Fruit fly (Drosophila melanogaster) whole organism, embryonic: ENCODE measurements around the gene CG5828.

Experiments used
- Bgb ChIP-seq: fragments of 200-800 bp; sonication (Bioruptor generic); IDR thresholded peaks from 2 replicates; pipeline ENCODE4 v1.3.6; 2022; ENCODE audit warnings: missing biosample characterization, missing genetic modification characterization; ENCODE audit not compliant: partially characterized antibody
- CG11695 ChIP-seq: fragments of 200-800 bp; sonication (Bioruptor generic); IDR thresholded peaks from 3 replicates; pipeline ENCODE4 v1.3.6; 2022; ENCODE audit warnings: missing biosample characterization, missing genetic modification characterization
- CG13775 ChIP-seq: fragments of 200-800 bp; sonication (Bioruptor generic); optimal IDR thresholded peaks from 3 replicates; lab custom pipeline; 2017; ENCODE audit warnings: missing biosample characterization, mild to moderate bottlenecking, missing genetic modification characterization
- CG14441 ChIP-seq: fragments of 200-800 bp; sonication (Bioruptor generic); IDR thresholded peaks from 2 replicates; pipeline ENCODE4 v1.3.6; 2022; ENCODE audit warnings: missing biosample characterization, missing genetic modification characterization
- CG15269 ChIP-seq: fragments of 200-800 bp; sonication (Bioruptor generic); optimal IDR thresholded peaks from 2 replicates; lab custom pipeline; 2018; ENCODE audit warnings: missing biosample characterization, mild to moderate bottlenecking, missing genetic modification characterization, moderate library complexity
- CG1603 ChIP-seq: fragments of 200-800 bp; sonication (Bioruptor generic); optimal IDR thresholded peaks from 2 replicates; lab custom pipeline; 2019; ENCODE audit warnings: missing biosample characterization, mild to moderate bottlenecking, missing genetic modification characterization, moderate library complexity
- CG1647 ChIP-seq: fragments of 200-800 bp; sonication (Bioruptor generic); optimal IDR thresholded peaks from 3 replicates; lab custom pipeline; 2016; ENCODE audit warnings: missing biosample characterization, missing genetic modification characterization
- CG16779 ChIP-seq: fragments of 200-800 bp; sonication (Bioruptor generic); IDR thresholded peaks from 2 replicates; pipeline ENCODE4 v1.3.6; 2022; ENCODE audit warnings: missing biosample characterization, missing genetic modification characterization
- CG18011 ChIP-seq: fragments of 200-800 bp; sonication (Bioruptor generic); optimal IDR thresholded peaks from 2 replicates; lab custom pipeline; 2017; ENCODE audit warnings: missing biosample characterization, missing genetic modification characterization, mild to moderate bottlenecking, moderate library complexity, missing genotype
- CG18599 ChIP-seq: fragments of 200-800 bp; sonication (Bioruptor generic); optimal IDR thresholded peaks from 3 replicates; lab custom pipeline; 2017; ENCODE audit warnings: missing biosample characterization, missing genetic modification characterization, mild to moderate bottlenecking, moderate library complexity, missing genetic modification reagents
- CG30403 ChIP-seq: fragments of 200-800 bp; sonication (Bioruptor generic); optimal IDR thresholded peaks from 3 replicates; lab custom pipeline; 2016; ENCODE audit warnings: missing biosample characterization, missing genetic modification characterization
- CG30431 ChIP-seq: fragments of 200-800 bp; sonication (Bioruptor generic); optimal IDR thresholded peaks from 2 replicates; lab custom pipeline; 2017; ENCODE audit warnings: missing biosample characterization, missing genetic modification characterization
- CG34376 ChIP-seq: fragments of 200-800 bp; sonication (Bioruptor generic); optimal IDR thresholded peaks from 2 replicates; lab custom pipeline; 2018; ENCODE audit warnings: missing biosample characterization, mild to moderate bottlenecking, missing genetic modification characterization
- CG6654 ChIP-seq: fragments of 200-800 bp; sonication (Bioruptor generic); optimal IDR thresholded peaks from 2 replicates; lab custom pipeline; 2017; ENCODE audit warnings: missing biosample characterization, mild to moderate bottlenecking, missing genetic modification characterization
- CG6765 ChIP-seq: fragments of 200-800 bp; sonication (Bioruptor generic); optimal IDR thresholded peaks from 3 replicates; lab custom pipeline; 2017; ENCODE audit warnings: missing biosample characterization, mild to moderate bottlenecking, missing genetic modification characterization
- CG6791 ChIP-seq: fragments of 200-800 bp; sonication (Bioruptor generic); IDR thresholded peaks from 3 replicates; pipeline ENCODE4 v1.3.6; 2022; ENCODE audit warnings: missing biosample characterization, missing genetic modification characterization; ENCODE audit not compliant: partially characterized antibody
- CG8765 ChIP-seq: fragments of 200-800 bp; sonication (Bioruptor generic); IDR thresholded peaks from 2 replicates; pipeline ENCODE4 v1.3.6; 2022; ENCODE audit warnings: missing biosample characterization, missing genetic modification characterization
- CG9727 ChIP-seq: fragments of 200-800 bp; sonication (Bioruptor generic); optimal IDR thresholded peaks from 3 replicates; lab custom pipeline; 2017; ENCODE audit warnings: missing biosample characterization, mild to moderate bottlenecking, missing genetic modification characterization
- Camta ChIP-seq: fragments of 200-800 bp; sonication (Bioruptor generic); optimal IDR thresholded peaks from 2 replicates; lab custom pipeline; 2016; ENCODE audit warnings: missing biosample characterization, missing genetic modification characterization
- Fer1 ChIP-seq: fragments of 200-800 bp; sonication (Bioruptor generic); optimal IDR thresholded peaks from 2 replicates; lab custom pipeline; 2017; ENCODE audit warnings: missing biosample characterization, mild to moderate bottlenecking, missing genetic modification characterization
- HLH4C ChIP-seq: fragments of 200-800 bp; sonication (Bioruptor generic); IDR thresholded peaks from 3 replicates; pipeline ENCODE4 v1.3.6; 2022; ENCODE audit warnings: missing biosample characterization, missing genetic modification characterization; ENCODE audit not compliant: partially characterized antibody
- Hand ChIP-seq: fragments of 200-800 bp; sonication (Bioruptor generic); optimal IDR thresholded peaks from 2 replicates; lab custom pipeline; 2017; ENCODE audit warnings: mild to moderate bottlenecking, missing biosample characterization, missing genetic modification reagents, missing genetic modification characterization
- Hr51 ChIP-seq, 2 experiments: fragments of 200-800 bp; sonication (Bioruptor generic); optimal IDR thresholded peaks; 2 replicates in 1 of 2; 3 replicates in 1 of 2; lab custom pipeline; 2016 to 2018; ENCODE audit warnings: missing biosample characterization in 2 of 2, missing genetic modification characterization in 2 of 2, mild to moderate bottlenecking in 1 of 2, moderate library complexity in 1 of 2
- NK7.1 ChIP-seq: fragments of 200-800 bp; sonication (Bioruptor generic); optimal IDR thresholded peaks from 3 replicates; lab custom pipeline; 2016; ENCODE audit warnings: missing biosample characterization, missing genetic modification characterization
- Oaz ChIP-seq: fragments of 200-800 bp; sonication (Bioruptor generic); IDR thresholded peaks from 2 replicates; pipeline ENCODE4 v1.3.6; 2022; ENCODE audit warnings: missing biosample characterization, missing genetic modification characterization
- Oli ChIP-seq: fragments of 200-800 bp; sonication (Bioruptor generic); optimal IDR thresholded peaks from 2 replicates; lab custom pipeline; 2018; ENCODE audit warnings: missing biosample characterization, mild to moderate bottlenecking, missing genetic modification characterization, moderate library complexity
- Sox100B ChIP-seq: fragments of 200-800 bp; sonication (Bioruptor generic); optimal IDR thresholded peaks from 3 replicates; lab custom pipeline; 2018; ENCODE audit warnings: missing biosample characterization, mild to moderate bottlenecking, missing genetic modification characterization
- TFAM ChIP-seq: fragments of 200-800 bp; sonication (Bioruptor generic); optimal IDR thresholded peaks from 2 replicates; lab custom pipeline; 2017; ENCODE audit warnings: missing biosample characterization, missing genetic modification characterization, inconsistent platforms
- Xbp1 ChIP-seq: fragments of 200-800 bp; sonication (Bioruptor generic); optimal IDR thresholded peaks from 3 replicates; lab custom pipeline; 2016; ENCODE audit warnings: missing biosample characterization, mild to moderate bottlenecking, missing genetic modification characterization
- ab ChIP-seq: fragments of 200-800 bp; sonication (Bioruptor generic); optimal IDR thresholded peaks from 2 replicates; lab custom pipeline; 2016; ENCODE audit warnings: missing biosample characterization, missing genetic modification characterization
- al ChIP-seq: fragments of 200-800 bp; sonication (Bioruptor generic); IDR thresholded peaks from 2 replicates; pipeline ENCODE4 v1.3.6; 2022; ENCODE audit warnings: missing biosample characterization, missing genetic modification characterization
- az2 ChIP-seq: fragments of 200-800 bp; sonication (Bioruptor generic); optimal IDR thresholded peaks from 3 replicates; lab custom pipeline; 2016; ENCODE audit warnings: missing biosample characterization, missing genetic modification characterization
- chif ChIP-seq, 2 experiments: fragments of 200-800 bp; sonication (Bioruptor generic); optimal IDR thresholded peaks; 3 replicates each; lab custom pipeline; 2016; ENCODE audit warnings: missing biosample characterization in 2 of 2, missing genetic modification characterization in 2 of 2
- dan ChIP-seq: fragments of 200-800 bp; sonication (Bioruptor generic); IDR thresholded peaks from 2 replicates; pipeline ENCODE4 v1.3.6; 2022; ENCODE audit warnings: missing biosample characterization, missing genetic modification characterization
- eyg ChIP-seq: fragments of 200-800 bp; sonication (Bioruptor generic); optimal IDR thresholded peaks from 3 replicates; lab custom pipeline; 2016; ENCODE audit warnings: missing biosample characterization, missing genetic modification characterization
- fd96Cb ChIP-seq: fragments of 200-800 bp; sonication (Bioruptor generic); optimal IDR thresholded peaks from 2 replicates; lab custom pipeline; 2018; ENCODE audit warnings: missing biosample characterization, mild to moderate bottlenecking, missing genetic modification characterization, moderate library complexity
- gem ChIP-seq: fragments of 200-800 bp; sonication (Bioruptor generic); optimal IDR thresholded peaks from 2 replicates; lab custom pipeline; 2019; ENCODE audit warnings: missing biosample characterization, mild to moderate bottlenecking, missing genetic modification characterization, moderate library complexity
- hb ChIP-seq: fragments of 200-800 bp; sonication (Bioruptor generic); IDR thresholded peaks from 3 replicates; pipeline ENCODE4 v1.3.6; 2022; ENCODE audit warnings: missing biosample characterization, missing genetic modification characterization; ENCODE audit not compliant: partially characterized antibody
- inv ChIP-seq: fragments of 200-800 bp; sonication (Bioruptor generic); IDR thresholded peaks from 2 replicates; pipeline ENCODE4 v1.3.6; 2022; ENCODE audit warnings: missing biosample characterization, missing genetic modification characterization; ENCODE audit not compliant: partially characterized antibody
- jigr1 ChIP-seq: fragments of 200-800 bp; sonication (Bioruptor generic); IDR thresholded peaks from 3 replicates; pipeline ENCODE4 v1.3.6; 2022; ENCODE audit warnings: missing biosample characterization, missing genetic modification characterization
- jing ChIP-seq: fragments of 200-800 bp; sonication (Bioruptor generic); optimal IDR thresholded peaks from 2 replicates; lab custom pipeline; 2018; ENCODE audit warnings: missing biosample characterization, mild to moderate bottlenecking, missing genetic modification characterization
- kni ChIP-seq: fragments of 200-800 bp; sonication (Bioruptor generic); optimal IDR thresholded peaks from 3 replicates; lab custom pipeline; 2017; ENCODE audit warnings: mild to moderate bottlenecking, missing biosample characterization, missing genetic modification reagents, missing genetic modification characterization
- nerfin-2 ChIP-seq: fragments of 200-800 bp; sonication (Bioruptor generic); IDR thresholded peaks from 2 replicates; pipeline ENCODE4 v1.3.6; 2022; ENCODE audit warnings: missing biosample characterization, missing genetic modification characterization; ENCODE audit not compliant: partially characterized antibody
- pho ChIP-seq: fragments of 200-800 bp; sonication (Bioruptor generic); optimal IDR thresholded peaks from 2 replicates; lab custom pipeline; 2016; ENCODE audit warnings: missing biosample characterization, missing genetic modification characterization
- slou ChIP-seq: fragments of 200-800 bp; sonication (Bioruptor generic); optimal IDR thresholded peaks from 3 replicates; lab custom pipeline; 2016; ENCODE audit warnings: missing biosample characterization, missing genetic modification characterization
- sob ChIP-seq: fragments of 200-800 bp; sonication (Bioruptor generic); IDR thresholded peaks from 2 replicates; pipeline ENCODE4 v1.3.6; 2022; ENCODE audit warnings: missing biosample characterization, missing genetic modification characterization
- stc ChIP-seq: fragments of 200-800 bp; sonication (Bioruptor generic); IDR thresholded peaks from 2 replicates; pipeline ENCODE4 v1.3.6; 2022; ENCODE audit warnings: missing biosample characterization, missing genetic modification characterization
- unc-4 ChIP-seq: fragments of 200-800 bp; sonication (Bioruptor generic); IDR thresholded peaks from 2 replicates; pipeline ENCODE4 v1.3.6; 2022; ENCODE audit warnings: missing biosample characterization, missing genetic modification characterization; ENCODE audit not compliant: partially characterized antibody

The CG5828 gene

dm6 chr2L:5107626-5108272, 14.0 kb downstream of the CG5828 start (continued):
- peak; percentile 94 for TF ChIP-seq fd96Cb (tag; lab: Kevin White, UChicago)
- TF ChIP-seq jigr1 (GFP tag; lab: Robert Waterston, UW) = peak; percentile 90
- peak; percentile 93 for TF ChIP-seq CG34376
- TF ChIP-seq dan (GFP tag; lab: Robert Waterston, UW) = 0 out of 2 replicates have a peak, but pooled peaks have one; percentile 10
- TF ChIP-seq CG18011 (GFP tag; lab: Kevin White, UChicago) = peak; percentile 90
- TF ChIP-seq Oaz (GFP tag; lab: Robert Waterston, UW) = peak; percentile 91
- peak; percentile 13 for TF ChIP-seq kni (GFP tag; lab: Kevin White, UChicago)
- peak; percentile 91 for TF ChIP-seq Hand (GFP tag; lab: Kevin White, UChicago)
- TF ChIP-seq Sox100B (GFP tag; lab: Kevin White, UChicago) = peak; percentile 93
- TF ChIP-seq Bgb (GFP tag; lab: Robert Waterston, UW) = no peak
- peak; percentile 98 for TF ChIP-seq Camta (GFP tag; lab: Kevin White, UChicago)
- TF ChIP-seq CG1647 (GFP tag; lab: Kevin White, UChicago) = peak; percentile 94
- TF ChIP-seq inv (GFP tag; lab: Robert Waterston, UW) = no peak
- peak; percentile 97 for TF ChIP-seq eyg
- TF ChIP-seq ab (GFP tag; lab: Kevin White, UChicago) = peak; percentile 88
- no peak for TF ChIP-seq unc-4
- TF ChIP-seq CG16779 (GFP tag; lab: Robert Waterston, UW) = peak; percentile 95
- TF ChIP-seq CG14441 (GFP tag; lab: Robert Waterston, UW) = peak; percentile 95
- peak; percentile 93 for TF ChIP-seq CG6765 (GFP tag; lab: Kevin White, UChicago)
- peak; percentile 99 for TF ChIP-seq CG30403
- peak; percentile 96 for TF ChIP-seq Fer1 (GFP tag; lab: Kevin White, UChicago)
- TF ChIP-seq CG13775 (GFP tag; lab: Kevin White, UChicago) = peak; percentile 95
- TF ChIP-seq slou (GFP tag; lab: Kevin White, UChicago) = peak; percentile 97
- TF ChIP-seq Hr51 (GFP tag; optimal IDR thresholded peaks at IDR 0.05; lab: Kevin White, UChicago) = peak; percentile 95 to 97
- TF ChIP-seq CG6791 (GFP tag; lab: Robert Waterston, UW) = no peak
- peak; percentile 98 for TF ChIP-seq CG18599 (GFP tag; lab: Kevin White, UChicago)
- TF ChIP-seq az2 (GFP tag; lab: Kevin White, UChicago) = peak; percentile 95
- peak; percentile 92 for TF ChIP-seq stc (GFP tag; lab: Robert Waterston, UW)
- no peak for TF ChIP-seq hb (GFP tag; lab: Robert Waterston, UW)
- TF ChIP-seq CG6654 (GFP tag; lab: Kevin White, UChicago) = peak; percentile 83
- peak; percentile 97 to 98 for TF ChIP-seq chif (GFP tag; optimal IDR thresholded peaks at IDR 0.05; lab: Kevin White, UChicago)
- TF ChIP-seq sob = peak; percentile 96
- TF ChIP-seq jing (GFP tag; lab: Kevin White, UChicago) = peak; percentile 93
- TF ChIP-seq TFAM (GFP tag; lab: Kevin White, UChicago) = peak; percentile 21
- TF ChIP-seq CG8765 (GFP tag; lab: Robert Waterston, UW) = peak; percentile 76; the same call in 1 of the 2 replicates
- peak; percentile 89 for TF ChIP-seq CG30431 (GFP tag; lab: Kevin White, UChicago)
- peak; percentile 93 for TF ChIP-seq CG11695 (GFP tag; lab: Robert Waterston, UW)
- peak; percentile 97 for TF ChIP-seq Xbp1 (GFP tag; lab: Kevin White, UChicago)
- TF ChIP-seq al = peak; percentile 96
- TF ChIP-seq nerfin-2 (GFP tag; lab: Robert Waterston, UW) = no peak
- TF ChIP-seq pho (GFP tag; lab: Kevin White, UChicago) = peak; percentile 99
- no peak for TF ChIP-seq HLH4C (GFP tag; lab: Robert Waterston, UW)
- TF ChIP-seq CG9727 (GFP tag; lab: Kevin White, UChicago) = peak; percentile 93
- peak; percentile 94 for TF ChIP-seq NK7.1 (GFP tag; lab: Kevin White, UChicago)
- peak; percentile 96 for TF ChIP-seq CG15269
- peak; percentile 68 for TF ChIP-seq CG1603 (tag; lab: Kevin White, UChicago)
- peak; percentile 96 for TF ChIP-seq Oli
- TF ChIP-seq gem (tag; lab: Kevin White, UChicago) = peak; percentile 98
